Worm (Caenorhabditis elegans) whole organism, young adult: ENCODE results near the gene F18E3.11.

Experiments
- B0019.2 ChIP-seq: fragments of 200-800 bp; sonication (Bioruptor generic); conservative IDR thresholded peaks from 2 replicates; pipeline ENCODE4 v1.3.6; 2022; ENCODE audit warnings: missing genetic modification reagents, missing genetic modification characterization, missing compliant biosample characterization
- C06A6.2 ChIP-seq: fragments of 200-800 bp; sonication (Bioruptor generic); conservative IDR thresholded peaks from 2 replicates; pipeline ENCODE4 v1.3.6; 2022; ENCODE audit warnings: missing genetic modification characterization, missing compliant biosample characterization
- K11D2.4 ChIP-seq: fragments of 200-800 bp; sonication (Bioruptor generic); IDR thresholded peaks from 2 replicates; pipeline ENCODE4 v1.3.6; 2022; ENCODE audit warnings: missing genetic modification reagents, missing genetic modification characterization, missing compliant biosample characterization
- T07F8.4 ChIP-seq: sonication (generic microtip); optimal IDR thresholded peaks from 2 replicates; lab custom pipeline; 2016; ENCODE audit warnings: mild to moderate bottlenecking, missing genetic modification characterization, moderate library complexity, missing compliant biosample characterization
- Y56A3A.18 ChIP-seq: fragments of 200-800 bp; sonication (Bioruptor generic); IDR thresholded peaks from 2 replicates; pipeline ENCODE4 v1.3.6; 2022; ENCODE audit warnings: missing genetic modification reagents, missing genetic modification characterization, missing compliant biosample characterization
- ama-1 ChIP-seq, 3 experiments: fragments of 150-350 bp in 1 of 3; sonication (generic microtip) in 2 of 3; optimal IDR thresholded peaks; 2 replicates each; lab custom pipeline; 2014 to 2018; ENCODE audit warnings: missing biosample characterization in 2 of 3, missing genetic modification characterization in 2 of 3, missing genetic modification reagents in 2 of 3
- aptf-3 ChIP-seq: fragments of 200-800 bp; sonication (Bioruptor generic); IDR thresholded peaks from 2 replicates; pipeline ENCODE4 v1.3.6; 2022; ENCODE audit warnings: missing genetic modification characterization, missing compliant biosample characterization
- attf-3 ChIP-seq: fragments of 200-800 bp; sonication (Bioruptor generic); conservative IDR thresholded peaks from 2 replicates; pipeline ENCODE4 v1.3.6; 2022; ENCODE audit warnings: missing genetic modification reagents, missing genetic modification characterization, missing compliant biosample characterization
- bed-2 ChIP-seq: fragments of 200-800 bp; sonication (Bioruptor generic); IDR thresholded peaks from 2 replicates; pipeline ENCODE4 v1.3.6; 2022; ENCODE audit warnings: missing genetic modification reagents, missing genetic modification characterization, missing compliant biosample characterization
- cebp-1 ChIP-seq, 2 experiments: fragments of 200-800 bp in 1 of 2; sonication (Bioruptor generic) in 1 of 2; sonication (generic microtip) in 1 of 2; IDR thresholded peaks in 1 of 2; optimal IDR thresholded peaks in 1 of 2; 2 replicates each; pipeline versions ENCODE4 v1.3.6 to Lab custom; 2017 to 2022; ENCODE audit warnings: missing compliant biosample characterization in 2 of 2, missing genetic modification characterization in 2 of 2, mild to moderate bottlenecking in 1 of 2, missing genetic modification reagents in 1 of 2, moderate library complexity in 1 of 2
- ceh-79 ChIP-seq: sonication (generic microtip); optimal IDR thresholded peaks from 2 replicates; lab custom pipeline; 2017; ENCODE audit warnings: mild to moderate bottlenecking, missing genetic modification characterization, missing compliant biosample characterization
- die-1 ChIP-seq: sonication (generic microtip); optimal IDR thresholded peaks from 2 replicates; lab custom pipeline; 2016; ENCODE audit warnings: missing genotype, mild to moderate bottlenecking, missing genetic modification characterization, missing compliant biosample characterization
- dpff-1 ChIP-seq: sonication (generic microtip); optimal IDR thresholded peaks from 2 replicates; lab custom pipeline; 2017; ENCODE audit warnings: mild to moderate bottlenecking, missing genetic modification characterization, missing compliant biosample characterization
- efl-1 ChIP-seq: fragments of 150-350 bp; optimal IDR thresholded peaks from 2 replicates; lab custom pipeline; 2014; ENCODE audit warnings: missing biosample characterization, missing genetic modification reagents, missing genetic modification characterization
- egrh-3 ChIP-seq: fragments of 200-800 bp; sonication (Bioruptor generic); IDR thresholded peaks from 2 replicates; pipeline ENCODE4 v1.3.6; 2022; ENCODE audit warnings: missing genetic modification reagents, missing genetic modification characterization, missing compliant biosample characterization
- ekl-4 ChIP-seq: fragments of 200-800 bp; sonication (Bioruptor generic); IDR thresholded peaks from 2 replicates; pipeline ENCODE4 v1.3.6; 2022; ENCODE audit warnings: missing genetic modification reagents, missing genetic modification characterization, missing compliant biosample characterization
- him-1 ChIP-seq: sonication (generic microtip); optimal IDR thresholded peaks from 2 replicates; lab custom pipeline; 2016; ENCODE audit warnings: missing genotype, missing genetic modification reagents, missing genetic modification characterization, missing compliant biosample characterization
- hlh-12 ChIP-seq: sonication (generic microtip); optimal IDR thresholded peaks from 2 replicates; lab custom pipeline; 2016; ENCODE audit warnings: missing genetic modification characterization, missing compliant biosample characterization
- hsf-1 ChIP-seq: fragments of 200-800 bp; sonication (Bioruptor generic); IDR thresholded peaks from 2 replicates; pipeline ENCODE4 v1.3.6; 2022; ENCODE audit warnings: missing genetic modification reagents, missing genetic modification characterization, missing compliant biosample characterization
- lin-26 ChIP-seq: fragments of 200-800 bp; sonication (Bioruptor generic); IDR thresholded peaks from 2 replicates; pipeline ENCODE4 v1.3.6; 2022; ENCODE audit warnings: missing genetic modification reagents, missing genetic modification characterization, missing compliant biosample characterization
- madf-3 ChIP-seq: fragments of 200-800 bp; sonication (Bioruptor generic); IDR thresholded peaks from 2 replicates; pipeline ENCODE4 v1.3.6; 2022; ENCODE audit warnings: missing genetic modification reagents, missing genetic modification characterization, missing compliant biosample characterization
- madf-6 ChIP-seq: fragments of 200-800 bp; sonication (Bioruptor generic); IDR thresholded peaks from 2 replicates; pipeline ENCODE4 v1.3.6; 2022; ENCODE audit warnings: missing genetic modification reagents, missing genetic modification characterization, missing compliant biosample characterization
- mel-28 ChIP-seq: sonication (generic microtip); optimal IDR thresholded peaks from 2 replicates; lab custom pipeline; 2016; ENCODE audit warnings: borderline replicate concordance, mild to moderate bottlenecking, missing genetic modification characterization, missing compliant biosample characterization
- nfya-1 ChIP-seq: sonication (generic microtip); optimal IDR thresholded peaks from 2 replicates; lab custom pipeline; 2017; ENCODE audit warnings: antibody characterized with exemption, missing compliant biosample characterization, missing genetic modification characterization, borderline replicate concordance; ENCODE audit not compliant: insufficient read depth
- nfya-2 ChIP-seq: fragments of 200-800 bp; sonication (Bioruptor generic); IDR thresholded peaks from 2 replicates; pipeline ENCODE4 v1.3.6; 2022; ENCODE audit warnings: missing genetic modification reagents, missing genetic modification characterization, missing compliant biosample characterization
- nhr-179 ChIP-seq: sonication (generic microtip); optimal IDR thresholded peaks from 2 replicates; lab custom pipeline; 2016; ENCODE audit warnings: mild to moderate bottlenecking, missing genetic modification characterization, missing compliant biosample characterization
- nhr-90 ChIP-seq: sonication (generic microtip); optimal IDR thresholded peaks from 2 replicates; lab custom pipeline; 2016; ENCODE audit warnings: missing genotype, mild to moderate bottlenecking, missing genetic modification characterization, missing compliant biosample characterization
- sdz-38 ChIP-seq: sonication (generic microtip); optimal IDR thresholded peaks from 2 replicates; lab custom pipeline; 2016; ENCODE audit warnings: missing genotype, missing genetic modification characterization, missing compliant biosample characterization
- sea-2 ChIP-seq: fragments of 200-800 bp; sonication (Bioruptor generic); IDR thresholded peaks from 2 replicates; pipeline ENCODE4 v1.3.6; 2022; ENCODE audit warnings: missing genetic modification characterization, missing compliant biosample characterization
- unc-130 ChIP-seq: sonication (generic microtip); optimal IDR thresholded peaks from 2 replicates; lab custom pipeline; 2016; ENCODE audit warnings: missing genetic modification reagents, missing genetic modification characterization, missing compliant biosample characterization
- unc-62 ChIP-seq: fragments of 150-350 bp; optimal IDR thresholded peaks from 2 replicates; lab custom pipeline; 2014; ENCODE audit warnings: missing biosample characterization, missing genetic modification reagents, missing genetic modification characterization
- ztf-26 ChIP-seq: sonication (generic microtip); optimal IDR thresholded peaks from 2 replicates; lab custom pipeline; 2017; ENCODE audit warnings: missing genetic modification characterization, missing compliant biosample characterization
- ztf-6 ChIP-seq: fragments of 200-800 bp; sonication (Bioruptor generic); IDR thresholded peaks from 2 replicates; pipeline ENCODE4 v1.3.6; 2022; ENCODE audit warnings: missing genetic modification reagents, missing genetic modification characterization, missing compliant biosample characterization

The F18E3.11 gene

ce11 chrV:7443480-7443879, 30.2 kb downstream of the F18E3.11 start (continued):
- TF ChIP-seq attf-3 (GFP tag; lab: Robert Waterston, UW) (peak; percentile 62), sea-2 (GFP tag; lab: Robert Waterston, UW) (0 out of 2 replicates have a peak, but pooled peaks have one; percentile 33)

ce11 chrV:7444331-7444730, 31.0 kb downstream of the F18E3.11 start, which contains the start of gene nhr-141:
TSS of gene nhr-141 (plus strand) at chrV:7444661.
- TF ChIP-seq madf-3 (GFP tag; lab: Robert Waterston, UW) (peak; percentile 65; the same call in 1 of the 2 replicates), egrh-3 (GFP tag; lab: Robert Waterston, UW) (peak; percentile 55)

- TF ChIP-seq ceh-79 (no peak), cebp-1 (GFP tag; IDR thresholded peaks at IDR 0.05; lab: Robert Waterston, UW) (no peak), cebp-1 (tag; optimal IDR thresholded peaks at IDR 0.05; lab: Kevin White, UChicago) (peak; percentile 4), hsf-1 (GFP tag; lab: Robert Waterston, UW) (no peak), ztf-6 (GFP tag; lab: Robert Waterston, UW) (no peak)
These were observed 33.7 kb downstream of the F18E3.11 start, which contains the start of gene F25E5.5 for ce11 chrV:7446965-7447364. TSS of gene F25E5.5 (plus strand) at chrV:7447265.

ce11 chrV:7449303-7449827, 36.1 kb downstream of the F18E3.11 start, which contains the start of gene try-12:
TSS of gene try-12 (plus strand) at chrV:7449353.
- TF ChIP-seq madf-6 (GFP tag; lab: Robert Waterston, UW) (no peak), efl-1 (GFP tag; lab: Kevin White, UChicago) (no peak), him-1 (tag; lab: Kevin White, UChicago) (no peak), sdz-38 (tag; lab: Kevin White, UChicago) (no peak), bed-2 (GFP tag; lab: Robert Waterston, UW) (no peak), C06A6.2 (no peak), unc-62 (GFP tag; lab: Kevin White, UChicago) (no peak), ekl-4 (no peak), ztf-26 (no peak), Y56A3A.18 (GFP tag; lab: Robert Waterston, UW) (no peak), lin-26 (no peak), B0019.2 (GFP tag; lab: Robert Waterston, UW) (no peak), mel-28 (tag; lab: Kevin White, UChicago) (no peak), sea-2 (GFP tag; lab: Robert Waterston, UW) (no peak), attf-3 (GFP tag; lab: Robert Waterston, UW) (no peak), ama-1 (optimal IDR thresholded peaks at IDR 0.05; lab: Kevin White, UChicago) (no peak), ama-1 (GFP tag; optimal IDR thresholded peaks at IDR 0.05; lab: Kevin White, UChicago) (no peak), hlh-12 (tag; lab: Kevin White, UChicago) (no peak), T07F8.4 (tag; lab: Kevin White, UChicago) (no peak)

- no peak for TF ChIP-seq hsf-1 (GFP tag; lab: Robert Waterston, UW)
- no peak for TF ChIP-seq aptf-3 (GFP tag; lab: Robert Waterston, UW)
- no peak for TF ChIP-seq nhr-179 (tag; lab: Kevin White, UChicago)
- TF ChIP-seq die-1 (tag; lab: Kevin White, UChicago) = no peak
- TF ChIP-seq nhr-90 (tag; lab: Kevin White, UChicago) = no peak
- no peak for TF ChIP-seq dpff-1 (tag; lab: Kevin White, UChicago)
- TF ChIP-seq sea-2 (GFP tag; lab: Robert Waterston, UW) = no peak
- TF ChIP-seq nfya-1 (tag; lab: Kevin White, UChicago) = no peak
- TF ChIP-seq nfya-2 (GFP tag; lab: Robert Waterston, UW) = no peak
- no peak for TF ChIP-seq unc-130 (GFP tag; lab: Kevin White, UChicago)
- TF ChIP-seq K11D2.4 = no peak
- TF ChIP-seq, all 124 proteins: peak for 0
These were observed 38.1 kb downstream of the F18E3.11 start, which contains the start of gene try-11 for ce11 chrV:7451421-7451820. TSS of gene try-11 (plus strand) at chrV:7451721.
